In the genomic region with DNA sequence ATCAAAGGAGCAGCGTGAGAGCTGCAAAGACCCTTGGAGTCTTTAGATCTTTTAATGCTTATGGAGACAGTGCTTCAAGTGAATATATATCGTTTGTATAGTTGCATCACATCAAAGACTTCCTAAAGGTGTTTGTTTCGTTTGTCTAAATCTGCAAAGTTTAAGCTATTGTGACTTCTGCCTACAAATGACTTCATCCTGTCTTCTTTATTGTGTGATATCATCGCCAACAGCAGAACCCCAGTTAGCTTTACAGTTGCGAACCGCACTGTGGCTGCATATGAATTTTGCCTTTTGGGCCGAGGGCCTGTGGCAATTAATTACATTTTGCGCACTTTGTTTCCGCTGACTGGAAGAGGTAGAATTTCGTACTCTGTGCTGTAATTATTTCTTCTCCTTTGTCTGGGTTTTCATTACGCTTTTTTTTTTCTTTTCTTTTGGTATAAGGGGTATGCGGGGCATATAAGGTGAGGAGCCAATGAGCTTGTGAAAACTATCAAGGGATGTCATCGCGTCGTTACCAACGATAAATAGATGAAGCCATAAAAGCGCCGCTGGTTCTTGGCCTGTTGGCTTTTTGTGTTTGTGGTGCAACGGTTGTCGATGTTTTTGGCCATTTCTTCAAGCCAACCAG, we compare ENCODE assay signal across 6 fruit fly cellular contexts.
TF ChIP-seq lines count a peak whose summit lies in the region.

No protein-coding gene starts in this region.

- no peak for TF ChIP-seq CTCF in whole organism, embryonic (GFP tag; optimal IDR thresholded peaks at IDR 0.05; lab: Kevin White, UChicago)

TF ChIP-seq in whole organism, 6 proteins besides CTCF, POLR2A, EP300 and RAD21:
- TF ChIP-seq Dll (optimal IDR thresholded peaks at IDR 0.05; lab: Kevin White, UChicago) (no peak), usp (GFP tag; optimal IDR thresholded peaks at IDR 0.05; lab: Kevin White, UChicago) (no peak), psq (optimal IDR thresholded peaks at IDR 0.05; lab: Kevin White, UChicago) (no peak), pan (optimal IDR thresholded peaks at IDR 0.05; lab: Kevin White, UChicago) (peak; percentile 82)

TF ChIP-seq in whole organism, adult, 20 proteins besides CTCF, POLR2A, EP300 and RAD21:
- TF ChIP-seq tj (GFP tag; optimal IDR thresholded peaks at IDR 0.05; lab: Kevin White, UChicago), result peak; percentile 66
- TF ChIP-seq ovo (GFP tag; optimal IDR thresholded peaks at IDR 0.05; lab: Kevin White, UChicago), result no peak
- TF ChIP-seq bab1 (GFP tag; optimal IDR thresholded peaks at IDR 0.05; lab: Kevin White, UChicago), result no peak
- no peak for TF ChIP-seq CG7101 (tag; optimal IDR thresholded peaks at IDR 0.05; lab: Kevin White, UChicago)
- TF ChIP-seq pad (GFP tag; optimal IDR thresholded peaks at IDR 0.05; lab: Kevin White, UChicago), result no peak
- no peak for TF ChIP-seq CG11617 (GFP tag; optimal IDR thresholded peaks at IDR 0.05; lab: Kevin White, UChicago)
- no peak for TF ChIP-seq CG5204 (GFP tag; optimal IDR thresholded peaks at IDR 0.05; lab: Kevin White, UChicago)

TF ChIP-seq in whole organism, embryonic, 481 proteins besides CTCF, POLR2A, EP300 and RAD21 (continues in another document):
- no peak for TF ChIP-seq D19A (tag; optimal IDR thresholded peaks at IDR 0.05; lab: Kevin White, UChicago)
- TF ChIP-seq CG15011 (GFP tag; optimal IDR thresholded peaks at IDR 0.05; lab: Kevin White, UChicago), result no peak
- TF ChIP-seq CG43689 (GFP tag; IDR thresholded peaks at IDR 0.05; lab: Robert Waterston, UW), result no peak
- TF ChIP-seq trh (GFP tag; optimal IDR thresholded peaks at IDR 0.05; lab: Kevin White, UChicago), result no peak
- no peak for TF ChIP-seq CG9215 (GFP tag; IDR thresholded peaks at IDR 0.05; lab: Robert Waterston, UW)
- no peak for TF ChIP-seq CG17568 (GFP tag; optimal IDR thresholded peaks at IDR 0.05; lab: Kevin White, UChicago)
- no peak for TF ChIP-seq Doc3 (GFP tag; IDR thresholded peaks at IDR 0.05; lab: Robert Waterston, UW; ENCODE audit: partially characterized antibody)
- peak in 1 of 2 experiments; percentile 61 for TF ChIP-seq bsh (GFP tag; optimal IDR thresholded peaks at IDR 0.05; lab: Kevin White, UChicago)
- no peak for TF ChIP-seq Nf-YA (GFP tag; IDR thresholded peaks at IDR 0.05; lab: Robert Waterston, UW)
- TF ChIP-seq emc (GFP tag; optimal IDR thresholded peaks at IDR 0.05; lab: Kevin White, UChicago), result no peak
- no peak for TF ChIP-seq lab (GFP tag; optimal IDR thresholded peaks at IDR 0.05; lab: Kevin White, UChicago)
- no peak for TF ChIP-seq CG32772 (GFP tag; IDR thresholded peaks at IDR 0.05; lab: Robert Waterston, UW)
- TF ChIP-seq Vsx1 (GFP tag; optimal IDR thresholded peaks at IDR 0.05; lab: Kevin White, UChicago), result no peak
- TF ChIP-seq Meics (GFP tag; optimal IDR thresholded peaks at IDR 0.05; lab: Kevin White, UChicago), result no peak
- TF ChIP-seq twi (tag; optimal IDR thresholded peaks at IDR 0.05; lab: Kevin White, UChicago), result no peak
- TF ChIP-seq sim (GFP tag; IDR thresholded peaks at IDR 0.05; lab: Robert Waterston, UW), result no peak
- TF ChIP-seq CG7987 (GFP tag; optimal IDR thresholded peaks at IDR 0.05; lab: Kevin White, UChicago), result no peak
- peak; percentile 9 for TF ChIP-seq sens (GFP tag; lab: Kevin White, UChicago)
- TF ChIP-seq Ssrp (tag; optimal IDR thresholded peaks at IDR 0.05; lab: Kevin White, UChicago), result no peak
- no peak for TF ChIP-seq ERR (GFP tag; optimal IDR thresholded peaks at IDR 0.05; lab: Kevin White, UChicago)

TF ChIP-seq in whole organism, prepupa, 60 proteins besides CTCF, POLR2A, EP300 and RAD21 (continues in another document):
- TF ChIP-seq CG11902 (GFP tag; optimal IDR thresholded peaks at IDR 0.05; lab: Kevin White, UChicago) (peak; percentile 35), CG31627 (GFP tag; optimal IDR thresholded peaks at IDR 0.05; lab: Kevin White, UChicago) (peak; percentile 85), CG15336 (GFP tag; IDR thresholded peaks at IDR 0.05; lab: Robert Waterston, UW) (peak; percentile 57), lz (GFP tag; optimal IDR thresholded peaks at IDR 0.05; lab: Kevin White, UChicago) (peak; percentile 78), net (GFP tag; optimal IDR thresholded peaks at IDR 0.05; lab: Kevin White, UChicago) (peak; percentile 69), CG6276 (GFP tag; optimal IDR thresholded peaks at IDR 0.05; lab: Kevin White, UChicago) (no peak), achi (GFP tag; optimal IDR thresholded peaks at IDR 0.05; lab: Kevin White, UChicago) (peak; percentile 50), CG10631 (GFP tag; optimal IDR thresholded peaks at IDR 0.05; lab: Kevin White, UChicago) (peak; percentile 71), CG11294 (GFP tag; IDR thresholded peaks at IDR 0.05; lab: Robert Waterston, UW) (no peak), spab (GFP tag; optimal IDR thresholded peaks at IDR 0.05; lab: Kevin White, UChicago) (peak; percentile 57), Lpt (GFP tag; optimal IDR thresholded peaks at IDR 0.05; lab: Kevin White, UChicago) (no peak), Hr39 (GFP tag; optimal IDR thresholded peaks at IDR 0.05; lab: Kevin White, UChicago) (peak; percentile 82), vri (GFP tag; optimal IDR thresholded peaks at IDR 0.05; lab: Kevin White, UChicago) (peak; percentile 79), cyc (GFP tag; optimal IDR thresholded peaks at IDR 0.05; lab: Kevin White, UChicago) (peak; percentile 67), CG8119 (GFP tag; IDR thresholded peaks at IDR 0.05; lab: Robert Waterston, UW) (peak; percentile 44; the same call in 2 of the 3 replicates), CG7368 (GFP tag; optimal IDR thresholded peaks at IDR 0.05; lab: Kevin White, UChicago) (peak; percentile 36), dac (GFP tag; optimal IDR thresholded peaks at IDR 0.05; lab: Kevin White, UChicago) (no peak), CG4318 (GFP tag; optimal IDR thresholded peaks at IDR 0.05; lab: Kevin White, UChicago) (no peak), CG3919 (GFP tag; optimal IDR thresholded peaks at IDR 0.05; lab: Kevin White, UChicago) (peak; percentile 52)

TF ChIP-seq in whole organism, pupa, 21 proteins besides CTCF, POLR2A, EP300 and RAD21:
- TF ChIP-seq CG17806 (tag; optimal IDR thresholded peaks at IDR 0.05; lab: Kevin White, UChicago), result peak; percentile 61
- TF ChIP-seq fd96Ca (GFP tag; IDR thresholded peaks at IDR 0.05; lab: Robert Waterston, UW), result no peak
- no peak for TF ChIP-seq CG12605 (GFP tag; IDR thresholded peaks at IDR 0.05; lab: Robert Waterston, UW)
- TF ChIP-seq CG14655 (GFP tag; optimal IDR thresholded peaks at IDR 0.05; lab: Kevin White, UChicago), result peak; percentile 64
- peak; percentile 22 for TF ChIP-seq EcR (GFP tag; optimal IDR thresholded peaks at IDR 0.05; lab: Kevin White, UChicago)
- TF ChIP-seq CG15710 (tag; optimal IDR thresholded peaks at IDR 0.05; lab: Kevin White, UChicago), result peak; percentile 64
- peak; percentile 67 for TF ChIP-seq CG8159 (tag; optimal IDR thresholded peaks at IDR 0.05; lab: Kevin White, UChicago)
- TF ChIP-seq gl (tag; optimal IDR thresholded peaks at IDR 0.05; lab: Kevin White, UChicago), result peak; percentile 6
- peak; percentile 61 for TF ChIP-seq CG34367 (tag; optimal IDR thresholded peaks at IDR 0.05; lab: Kevin White, UChicago)
- peak; percentile 51 for TF ChIP-seq Pif1B (GFP tag; optimal IDR thresholded peaks at IDR 0.05; lab: Kevin White, UChicago)
- TF ChIP-seq D1 (tag; optimal IDR thresholded peaks at IDR 0.05; lab: Kevin White, UChicago), result no peak
- peak; percentile 76 for TF ChIP-seq Snoo (tag; optimal IDR thresholded peaks at IDR 0.05; lab: Kevin White, UChicago)
- TF ChIP-seq CG10348 (GFP tag; IDR thresholded peaks at IDR 0.05; lab: Robert Waterston, UW), result no peak
- TF ChIP-seq Pif1A (GFP tag; optimal IDR thresholded peaks at IDR 0.05; lab: Kevin White, UChicago), result peak; percentile 64
- TF ChIP-seq CG8301 (tag; optimal IDR thresholded peaks at IDR 0.05; lab: Kevin White, UChicago), result peak; percentile 48
- no peak for TF ChIP-seq CG4496 (GFP tag; IDR thresholded peaks at IDR 0.05; lab: Robert Waterston, UW)
- no peak for TF ChIP-seq CG32121 (GFP tag; IDR thresholded peaks at IDR 0.05; lab: Robert Waterston, UW)
- no peak for TF ChIP-seq Ets98B (GFP tag; IDR thresholded peaks at IDR 0.05; lab: Robert Waterston, UW)
- TF ChIP-seq CG13204 (GFP tag; optimal IDR thresholded peaks at IDR 0.05; lab: Kevin White, UChicago), result peak; percentile 26
- TF ChIP-seq CG9948 (tag; optimal IDR thresholded peaks at IDR 0.05; lab: Kevin White, UChicago), result peak; percentile 69
- TF ChIP-seq rn (GFP tag; IDR thresholded peaks at IDR 0.05; lab: Robert Waterston, UW), result no peak
TF ChIP-seq in whole organism, pupa: peak in this region for 13.

TF ChIP-seq in whole organism, wandering third instar larva, 38 proteins besides CTCF, POLR2A, EP300 and RAD21 (continues in another document):
- TF ChIP-seq lola (GFP tag; optimal IDR thresholded peaks at IDR 0.05; lab: Kevin White, UChicago), result no peak
- TF ChIP-seq Vsx2 (GFP tag; optimal IDR thresholded peaks at IDR 0.05; lab: Kevin White, UChicago; ENCODE audit: partially characterized antibody), result no peak
- no peak for TF ChIP-seq GATAd (GFP tag; optimal IDR thresholded peaks at IDR 0.05; lab: Kevin White, UChicago)
- TF ChIP-seq br (GFP tag; optimal IDR thresholded peaks at IDR 0.05; lab: Kevin White, UChicago), result peak; percentile 73
- no peak for TF ChIP-seq Abd-B (GFP tag; optimal IDR thresholded peaks at IDR 0.05; lab: Kevin White, UChicago)
- peak; percentile 74 for TF ChIP-seq woc (GFP tag; optimal IDR thresholded peaks at IDR 0.05; lab: Kevin White, UChicago)
- TF ChIP-seq Dif (GFP tag; optimal IDR thresholded peaks at IDR 0.05; lab: Kevin White, UChicago; ENCODE audit: partially characterized antibody), result no peak
- no peak for TF ChIP-seq dl (GFP tag; optimal IDR thresholded peaks at IDR 0.05; lab: Kevin White, UChicago; ENCODE audit: insufficient read depth in 1 of 2, partially characterized antibody in 2 of 2)
- peak; percentile 10 for TF ChIP-seq tai (GFP tag; optimal IDR thresholded peaks at IDR 0.05; lab: Kevin White, UChicago)
- TF ChIP-seq CG9705 (GFP tag; optimal IDR thresholded peaks at IDR 0.05; lab: Kevin White, UChicago), result peak; percentile 41
- TF ChIP-seq Hnf4 (GFP tag; optimal IDR thresholded peaks at IDR 0.05; lab: Kevin White, UChicago), result peak; percentile 75
- TF ChIP-seq pan (optimal IDR thresholded peaks at IDR 0.05; lab: Kevin White, UChicago), result no peak
- peak; percentile 63 for TF ChIP-seq OdsH (GFP tag; optimal IDR thresholded peaks at IDR 0.05; lab: Kevin White, UChicago)
- TF ChIP-seq Dfd (GFP tag; optimal IDR thresholded peaks at IDR 0.05; lab: Kevin White, UChicago), result no peak
- no peak for TF ChIP-seq Jra (GFP tag; optimal IDR thresholded peaks at IDR 0.05; lab: Kevin White, UChicago)
- TF ChIP-seq usp (GFP tag; optimal IDR thresholded peaks at IDR 0.05; lab: Kevin White, UChicago), result no peak
- TF ChIP-seq N (GFP tag; optimal IDR thresholded peaks at IDR 0.05; lab: Kevin White, UChicago), result no peak
- TF ChIP-seq HLH106 (tag; optimal IDR thresholded peaks at IDR 0.05; lab: Kevin White, UChicago), result peak; percentile 58
- no peak for TF ChIP-seq Myc (optimal IDR thresholded peaks at IDR 0.05; lab: Kevin White, UChicago)
- TF ChIP-seq Mio (GFP tag; optimal IDR thresholded peaks at IDR 0.05; lab: Kevin White, UChicago), result peak; percentile 15
- no peak for TF ChIP-seq jim (GFP tag; optimal IDR thresholded peaks at IDR 0.05; lab: Kevin White, UChicago)
- no peak for TF ChIP-seq CrebA (GFP tag; optimal IDR thresholded peaks at IDR 0.05; lab: Kevin White, UChicago; ENCODE audit: borderline replicate concordance)
